Worm (Caenorhabditis elegans) whole organism, L4 larva: ENCODE results near the gene chil-2.
"Not testable (repeated sequence)": the region's sequence is repeated elsewhere in the genome, so short reads cannot be mapped to it uniquely, and the experiment has no call there.

Source experiments
- R02D3.7 ChIP-seq: fragments of 150-350 bp; sonication (generic microtip); optimal IDR thresholded peaks from 3 replicates; lab custom pipeline; 2014; ENCODE audit warnings: missing biosample characterization, missing genetic modification characterization
- Y5F2A.4 ChIP-seq: fragments of 200-800 bp; sonication (Bioruptor generic); optimal IDR thresholded peaks from 2 replicates; lab custom pipeline; 2018; ENCODE audit warnings: mild to moderate bottlenecking, missing genetic modification characterization, missing compliant biosample characterization
- ZK546.5 ChIP-seq, 2 experiments: sonication (generic microtip); optimal IDR thresholded peaks; 2 replicates each; lab custom pipeline; 2017; ENCODE audit warnings: missing biosample characterization in 2 of 2, missing genetic modification characterization in 2 of 2
- aha-1 ChIP-seq: fragments of 150-350 bp; peaks from one replicate; lab custom pipeline; 2014; ENCODE audit warnings: missing biosample characterization, missing genetic modification characterization
- cey-2 ChIP-seq: sonication (generic microtip); optimal IDR thresholded peaks from 3 replicates; lab custom pipeline; 2017; ENCODE audit warnings: missing genetic modification characterization, mild to moderate bottlenecking, missing compliant biosample characterization, antibody characterized with exemption, borderline replicate concordance; ENCODE audit not compliant: insufficient read depth
- dmd-9 ChIP-seq: fragments of 200-800 bp; sonication (Bioruptor generic); IDR thresholded peaks from 2 replicates; pipeline ENCODE4 v1.3.6; 2022; ENCODE audit warnings: missing genetic modification reagents, missing genetic modification characterization, missing compliant biosample characterization
- gei-8 ChIP-seq: fragments of 200-800 bp; sonication (Bioruptor generic); optimal IDR thresholded peaks from 2 replicates; lab custom pipeline; 2018; ENCODE audit warnings: mild to moderate bottlenecking, missing genetic modification characterization, missing compliant biosample characterization
- hif-1 ChIP-seq, 2 experiments: sonication (generic microtip); optimal IDR thresholded peaks; 2 replicates each; lab custom pipeline; 2016 to 2017; ENCODE audit warnings: missing compliant biosample characterization in 2 of 2, missing genetic modification characterization in 2 of 2, missing genetic modification reagents in 2 of 2, missing genotype in 2 of 2, mild to moderate bottlenecking in 1 of 2
- jun-1 ChIP-seq: fragments of 150-350 bp; optimal IDR thresholded peaks from 2 replicates; lab custom pipeline; 2014; ENCODE audit warnings: missing biosample characterization, missing genetic modification reagents, missing genetic modification characterization
- lin-1 ChIP-seq: fragments of 200-800 bp; sonication (Bioruptor generic); IDR thresholded peaks from 2 replicates; pipeline ENCODE4 v1.3.6; 2022; ENCODE audit warnings: missing genetic modification reagents, missing genetic modification characterization, missing compliant biosample characterization
- lin-15B ChIP-seq: fragments of 150-350 bp; sonication (generic microtip); optimal IDR thresholded peaks from 3 replicates; lab custom pipeline; 2014; ENCODE audit warnings: missing biosample characterization, missing genetic modification characterization
- lin-38 ChIP-seq: fragments of 200-800 bp; sonication (Bioruptor generic); IDR thresholded peaks from 2 replicates; pipeline ENCODE4 v1.3.6; 2022; ENCODE audit warnings: missing genetic modification reagents, missing genetic modification characterization, missing compliant biosample characterization
- madf-5 ChIP-seq, 2 experiments: fragments of 200-800 bp; sonication (Bioruptor generic); IDR thresholded peaks; 2 replicates each; pipeline ENCODE4 v1.3.6; 2022; ENCODE audit warnings: missing compliant biosample characterization in 2 of 2, missing genetic modification characterization in 2 of 2
- mxl-2 ChIP-seq: fragments of 200-800 bp; sonication (Bioruptor generic); conservative IDR thresholded peaks from 2 replicates; pipeline ENCODE4 v1.3.6; 2022; ENCODE audit warnings: missing genetic modification reagents, missing genetic modification characterization, missing compliant biosample characterization
- nhr-25 ChIP-seq: sonication (generic microtip); optimal IDR thresholded peaks from 2 replicates; lab custom pipeline; 2017; ENCODE audit warnings: missing genetic modification characterization, mild to moderate bottlenecking, missing compliant biosample characterization, antibody characterized with exemption, moderate library complexity, borderline replicate concordance; ENCODE audit not compliant: insufficient read depth
- nhr-28 ChIP-seq: fragments of 150-350 bp; optimal IDR thresholded peaks from 2 replicates; lab custom pipeline; 2014; ENCODE audit warnings: missing biosample characterization, missing genetic modification characterization
- nhr-6 ChIP-seq: fragments of 150-350 bp; optimal IDR thresholded peaks from 2 replicates; lab custom pipeline; 2014; ENCODE audit warnings: missing biosample characterization, missing genetic modification characterization
- nhr-76 ChIP-seq: fragments of 150-350 bp; optimal IDR thresholded peaks from 2 replicates; lab custom pipeline; 2014; ENCODE audit warnings: missing biosample characterization, missing genetic modification characterization
- pha-4 ChIP-seq, 2 experiments: fragments of 150-350 bp in 1 of 2; fragments of 200-800 bp in 1 of 2; sonication (Bioruptor generic) in 1 of 2; IDR thresholded peaks in 1 of 2; optimal IDR thresholded peaks in 1 of 2; 2 replicates each; pipeline versions ENCODE4 v1.3.6 to Lab custom; 2014 to 2022; ENCODE audit warnings: missing genetic modification characterization in 2 of 2, missing genetic modification reagents in 2 of 2, missing biosample characterization in 1 of 2, missing compliant biosample characterization in 1 of 2
- php-3 ChIP-seq: fragments of 200-800 bp; sonication (Bioruptor generic); IDR thresholded peaks from 2 replicates; pipeline ENCODE4 v1.3.6; 2022; ENCODE audit warnings: missing genetic modification reagents, missing genetic modification characterization, missing compliant biosample characterization
- set-16 ChIP-seq: fragments of 200-800 bp; sonication (Bioruptor generic); IDR thresholded peaks from 2 replicates; pipeline ENCODE4 v1.3.6; 2022; ENCODE audit warnings: missing genetic modification reagents, missing genetic modification characterization, missing compliant biosample characterization
- snpc-4 ChIP-seq: fragments of 150-350 bp; optimal IDR thresholded peaks from 2 replicates; lab custom pipeline; 2014; ENCODE audit warnings: missing biosample characterization, missing genetic modification characterization
- tra-1 ChIP-seq: fragments of 200-800 bp; sonication (Bioruptor generic); IDR thresholded peaks from 2 replicates; pipeline ENCODE4 v1.3.6; 2022; ENCODE audit warnings: missing genetic modification reagents, missing genetic modification characterization, missing compliant biosample characterization
- unc-62 ChIP-seq, 3 experiments: fragments of 150-350 bp in 1 of 3; sonication (generic microtip); optimal IDR thresholded peaks in 2 of 3; peaks in 1 of 3; 1 replicate in 1 of 3; 2 replicates in 2 of 3; lab custom pipeline; 2014 to 2017; ENCODE audit warnings: missing biosample characterization in 3 of 3, missing genetic modification characterization in 3 of 3, missing genetic modification reagents in 3 of 3, missing genotype in 1 of 3

Gene chil-2

ce11 chrII:9880826-9881225, 6.4 kb upstream of the chil-2 start, which contains the start of gene C08H9.15:
Gene C08H9.15, plus strand, starts transcription at chrII:9881193.
- TF ChIP-seq lin-38 (no peak), aha-1 (tag; lab: Kevin White, UChicago) (no peak), set-16 (GFP tag; lab: Robert Waterston, UW) (no peak), php-3 (GFP tag; lab: Robert Waterston, UW) (no peak), jun-1 (no peak), nhr-28 (peak; percentile 11)
- TF ChIP-seq, all 104 proteins: peak for 1

ce11 chrII:9879815-9880214, 5.4 kb upstream of the chil-2 start:
- TF ChIP-seq nhr-25 (tag; lab: Kevin White, UChicago) (no peak), dmd-9 (no peak), pha-4 (GFP tag; IDR thresholded peaks at IDR 0.05; lab: Robert Waterston, UW) (no peak), pha-4 (tag; optimal IDR thresholded peaks at IDR 0.05; lab: Kevin White, UChicago) (no peak), hif-1 (tag; optimal IDR thresholded peaks at IDR 0.05; lab: Kevin White, UChicago) (no peak), ZK546.5 (tag; optimal IDR thresholded peaks at IDR 0.05; lab: Kevin White, UChicago) (no peak), aha-1 (tag; lab: Kevin White, UChicago) (peak; percentile 73), Y5F2A.4 (no peak), cey-2 (tag; lab: Kevin White, UChicago) (no peak), lin-1 (GFP tag; lab: Robert Waterston, UW) (no peak), mxl-2 (GFP tag; lab: Robert Waterston, UW) (no peak), unc-62 (GFP tag; optimal IDR thresholded peaks at IDR 0.05 in 1 of 2; lab: Kevin White, UChicago) (peak in 1 of 2 experiments; percentile 8), unc-62 (tag; optimal IDR thresholded peaks at IDR 0.05; lab: Kevin White, UChicago) (no peak)
- TF ChIP-seq, all 104 proteins: peak for 2

- peak; percentile 37 for TF ChIP-seq aha-1 (tag; lab: Kevin White, UChicago)
- no peak for TF ChIP-seq tra-1
- TF ChIP-seq, all 104 proteins: peak for 1
These were observed 1.4 kb downstream of the chil-2 start, which contains the start of gene chil-8 for ce11 chrII:9872961-9873360. Gene chil-8, minus strand, starts transcription at chrII:9873061.

- TF ChIP-seq nhr-6 (tag; lab: Kevin White, UChicago) (no peak), unc-62 (GFP tag; optimal IDR thresholded peaks at IDR 0.05 in 1 of 2; lab: Kevin White, UChicago) (peak in 1 of 2 experiments; percentile 97), unc-62 (tag; optimal IDR thresholded peaks at IDR 0.05; lab: Kevin White, UChicago) (no peak)
These were observed 3.3 kb downstream of the chil-2 start, which contains the start of gene chil-7 for ce11 chrII:9871061-9871460. Gene chil-7, minus strand, starts transcription at chrII:9871172.

DNA sequence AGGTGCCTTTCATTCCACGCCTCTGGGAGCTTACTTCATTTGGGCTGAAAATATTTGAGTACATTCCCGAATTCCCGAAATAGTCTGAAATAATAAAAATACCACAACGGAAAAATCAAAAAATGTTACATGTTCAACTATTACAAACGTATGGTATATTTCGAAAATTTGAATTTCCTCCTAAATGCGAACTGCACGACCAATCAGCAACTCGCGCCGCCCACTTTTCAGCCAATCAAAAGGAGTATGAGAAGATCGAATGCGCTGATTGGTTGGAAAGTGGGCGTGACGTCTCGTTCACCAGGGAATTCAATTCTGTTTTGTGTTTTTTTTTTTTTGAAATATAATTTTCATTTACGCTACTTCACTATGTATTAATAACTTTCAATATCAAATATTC, 5.7 kb downstream of the chil-2 start, which contains the start of gene old-1:
Gene old-1 (minus strand): TSS at position 50 of the 400 bp plus-strand sequence.
- TF ChIP-seq gei-8 (GFP tag; lab: Kevin White, UChicago): no peak

- TF ChIP-seq snpc-4 (tag; lab: Kevin White, UChicago): no peak
- TF ChIP-seq madf-5 (GFP tag; IDR thresholded peaks at IDR 0.05; lab: Robert Waterston, UW): no peak
- peak; percentile 63 for TF ChIP-seq aha-1 (tag; lab: Kevin White, UChicago)
- TF ChIP-seq unc-62 (GFP tag; optimal IDR thresholded peaks at IDR 0.05 in 1 of 2; lab: Kevin White, UChicago): peak in 1 of 2 experiments; percentile 65
- no peak for TF ChIP-seq unc-62 (tag; optimal IDR thresholded peaks at IDR 0.05; lab: Kevin White, UChicago)
These were observed 6.2 kb downstream of the chil-2 start for ce11 chrII:9868207-9868606.

DNA sequence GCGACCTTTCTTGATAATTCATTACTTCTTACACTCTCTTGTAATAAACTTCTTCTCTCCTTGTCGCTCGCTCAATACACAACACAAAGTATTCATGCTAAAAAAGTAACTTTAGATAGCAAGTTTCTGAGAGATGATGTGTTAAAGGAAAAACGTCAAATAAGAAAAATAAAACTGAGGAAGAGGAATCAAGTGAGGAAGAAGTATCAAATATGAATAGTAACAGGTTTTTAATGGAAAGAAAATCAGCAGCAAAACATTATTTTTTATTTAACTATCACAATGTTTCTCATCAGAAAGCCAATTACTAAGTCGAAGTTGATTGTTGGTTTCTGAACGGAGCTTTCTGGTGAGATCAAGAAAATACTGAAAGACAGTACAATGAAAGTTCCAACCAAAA, 8.0 kb downstream of the chil-2 start, which contains the start of gene chil-1:
Gene chil-1 (minus strand): TSS at position 101 of the 400 bp plus-strand sequence.
- TF ChIP-seq nhr-76; lin-15B (tag; lab: Kevin White, UChicago); R02D3.7: not testable (repeated sequence)
- TF ChIP-seq, all 104 proteins: peak for 0; not testable (repeated sequence) for 104
